Worm (Caenorhabditis elegans): ENCODE data around the gene F58B3.6.

Gene F58B3.6

ce11 chrIV:11636409-11636723, at the start of gene F58B3.6 (continued):
- TF ChIP-seq hlh-30 (tag; optimal IDR thresholded peaks at IDR 0.05; ENCODE audit: insufficient read depth), result peak; percentile 96
- TF ChIP-seq rbr-2 (tag; optimal IDR thresholded peaks at IDR 0.05), result no peak
- TF ChIP-seq lin-13 (GFP tag; optimal IDR thresholded peaks at IDR 0.05), result no peak
- TF ChIP-seq dpl-1 (GFP tag; optimal IDR thresholded peaks at IDR 0.05), result no peak

- TF ChIP-seq skn-1 (tag; optimal IDR thresholded peaks at IDR 0.05) (no peak), aly-2 (tag; optimal IDR thresholded peaks at IDR 0.05) (no peak), saeg-2 (GFP tag; IDR thresholded peaks at IDR 0.05) (no peak), pqm-1 (tag; optimal IDR thresholded peaks at IDR 0.05) (no peak), ztf-11 (tag; optimal IDR thresholded peaks at IDR 0.05) (no peak)
Observed at ce11 chrIV:11592165-11592564, 44.3 kb upstream of the F58B3.6 start, which contains the start of gene spe-36. Gene spe-36 (minus strand): TSS chrIV:11592265.

- TF ChIP-seq duxl-1 (tag; optimal IDR thresholded peaks at IDR 0.05; ENCODE audit: poor library complexity) (peak; percentile 31), dpl-1 (GFP tag; optimal IDR thresholded peaks at IDR 0.05) (peak; percentile 29), ceh-62 (tag; optimal IDR thresholded peaks at IDR 0.05) (no peak), R02D3.7 (tag; optimal IDR thresholded peaks at IDR 0.05) (no peak), lin-1 (GFP tag; IDR thresholded peaks at IDR 0.05) (0 out of 2 replicates have a peak, but pooled peaks have one; percentile 25), lir-3 (tag; optimal IDR thresholded peaks at IDR 0.05) (no peak), daf-12 (tag; optimal IDR thresholded peaks at IDR 0.05) (no peak), daf-8 (GFP tag; IDR thresholded peaks at IDR 0.05) (no peak), daf-16 (GFP tag; optimal IDR thresholded peaks at IDR 0.05) (no peak), daf-16 (tag; optimal IDR thresholded peaks at IDR 0.05) (peak; percentile 19), mes-2 (tag; optimal IDR thresholded peaks at IDR 0.05; ENCODE audit: poor library complexity, severe bottlenecking) (peak; percentile 95), nhr-48 (tag; optimal IDR thresholded peaks at IDR 0.05) (no peak), ceh-20 (GFP tag; IDR thresholded peaks at IDR 0.05) (0 out of 2 replicates have a peak, but pooled peaks have one; percentile 14), nhr-102 (tag; optimal IDR thresholded peaks at IDR 0.05) (no peak), madf-9 (GFP tag; conservative IDR thresholded peaks at IDR 0.05) (0 out of 2 replicates have a peak, but pooled peaks have one; percentile 18), mdl-1 (tag; optimal IDR thresholded peaks at IDR 0.05) (no peak), hif-1 (tag; optimal IDR thresholded peaks at IDR 0.05) (peak in 1 of 2 experiments; percentile 64), lin-38 (GFP tag; IDR thresholded peaks at IDR 0.05) (peak; percentile 49), skn-1 (tag; optimal IDR thresholded peaks at IDR 0.05) (no peak), nhr-6 (tag; optimal IDR thresholded peaks at IDR 0.05) (peak; percentile 44), lsy-2 (tag; optimal IDR thresholded peaks at IDR 0.05) (peak in 1 of 2 experiments; percentile 69), snpc-1.2 (GFP tag; IDR thresholded peaks at IDR 0.05) (0 out of 2 replicates have a peak, but pooled peaks have one; percentile 41), lin-39 (tag; optimal IDR thresholded peaks at IDR 0.05) (no peak), unc-130 (GFP tag; optimal IDR thresholded peaks at IDR 0.05) (peak; percentile 52), dve-1 (tag; optimal IDR thresholded peaks at IDR 0.05; ENCODE audit: insufficient read depth) (peak; percentile 38), vab-7 (GFP tag; IDR thresholded peaks at IDR 0.05) (no peak), nhr-10 (tag; optimal IDR thresholded peaks at IDR 0.05) (no peak), snpc-4 (tag; optimal IDR thresholded peaks at IDR 0.05) (no peak)
Observed at ce11 chrIV:11592820-11593219, 43.6 kb upstream of the F58B3.6 start.

- TF ChIP-seq F44E2.7 (GFP tag; IDR thresholded peaks at IDR 0.05) (no peak), mep-1 (tag; optimal IDR thresholded peaks at IDR 0.05) (peak; percentile 81), ces-1 (GFP tag; optimal IDR thresholded peaks at IDR 0.05) (peak; percentile 56), lim-7 (GFP tag; IDR thresholded peaks at IDR 0.05) (peak; percentile 71; the same call in 1 of the 2 replicates), fos-1 (tag; optimal IDR thresholded peaks at IDR 0.05) (no peak), spr-1 (tag; optimal IDR thresholded peaks at IDR 0.05) (peak; percentile 55), nhr-10 (tag; optimal IDR thresholded peaks at IDR 0.05) (no peak), nhr-111 (GFP tag; optimal IDR thresholded peaks at IDR 0.05) (no peak), mdt-29 (GFP tag; IDR thresholded peaks at IDR 0.05) (no peak; the same call in 1 of the 2 replicates), dmd-8 (GFP tag; IDR thresholded peaks at IDR 0.05) (peak; percentile 25; the same call in 1 of the 2 replicates), F10B5.3 (tag; optimal IDR thresholded peaks at IDR 0.05) (peak; percentile 58), nhr-11 (tag; optimal IDR thresholded peaks at IDR 0.05) (peak; percentile 73), unc-62 (GFP tag; optimal IDR thresholded peaks at IDR 0.05 in 1 of 2) (peak in 1 of 2 experiments; percentile 99), unc-62 (tag; optimal IDR thresholded peaks at IDR 0.05) (no peak)
Observed at ce11 chrIV:11593415-11594190, 42.8 kb upstream of the F58B3.6 start, which contains the start of gene F40F11.3. Gene F40F11.3 (minus strand): TSS chrIV:11594003.
